Worm (Caenorhabditis elegans): ENCODE results near the gene Y53C12A.8.

ce11 chrII:9742784-9743183 lies 42.5 kb upstream of the Y53C12A.8 start, which contains the start of gene pno-1:
- TF ChIP-seq ztf-16 (tag; optimal IDR thresholded peaks at IDR 0.05) (no peak), sdc-2 (tag; optimal IDR thresholded peaks at IDR 0.05) (no peak), nhr-11 (tag; optimal IDR thresholded peaks at IDR 0.05) (no peak), hlh-30 (tag; optimal IDR thresholded peaks at IDR 0.05; ENCODE audit: insufficient read depth) (no peak), ama-1 (optimal IDR thresholded peaks at IDR 0.05) (no peak), dve-1 (tag; optimal IDR thresholded peaks at IDR 0.05) (no peak), tbx-7 (tag; optimal IDR thresholded peaks at IDR 0.05) (no peak), unc-86 (tag; optimal IDR thresholded peaks at IDR 0.05) (no peak), hlh-15 (tag; optimal IDR thresholded peaks at IDR 0.05) (no peak), sox-4 (tag; optimal IDR thresholded peaks at IDR 0.05) (no peak), eyg-1 (tag; optimal IDR thresholded peaks at IDR 0.05) (no peak), T23F11.4 (GFP tag; optimal IDR thresholded peaks at IDR 0.05) (no peak), ref-2 (tag; optimal IDR thresholded peaks at IDR 0.05) (no peak), ets-4 (tag; optimal IDR thresholded peaks at IDR 0.05) (no peak)

Measured in whole organism, late embryonic.